Fruit fly (Drosophila melanogaster) whole organism, prepupa: Measurements from ENCODE around the gene Sqor.

ENCODE experiments used
- Blimp-1 ChIP-seq: fragments of 200-800 bp; sonication (Bioruptor generic); optimal IDR thresholded peaks from 3 replicates; lab custom pipeline; 2017; ENCODE audit warnings: missing biosample characterization, missing genetic modification characterization, mild to moderate bottlenecking, moderate library complexity, missing genetic modification reagents
- CG10631 ChIP-seq: fragments of 200-800 bp; sonication (Bioruptor generic); optimal IDR thresholded peaks from 2 replicates; lab custom pipeline; 2016; ENCODE audit warnings: missing biosample characterization, missing genetic modification characterization
- CG11294 ChIP-seq: fragments of 200-800 bp; sonication (Bioruptor generic); IDR thresholded peaks from 2 replicates; pipeline ENCODE4 v1.3.6; 2022; ENCODE audit warnings: missing biosample characterization, missing genetic modification characterization
- CG11902 ChIP-seq: fragments of 200-800 bp; sonication (Bioruptor generic); optimal IDR thresholded peaks from 3 replicates; lab custom pipeline; 2016; ENCODE audit warnings: missing biosample characterization, missing genetic modification characterization
- CG15336 ChIP-seq: fragments of 200-800 bp; sonication (Bioruptor generic); IDR thresholded peaks from 2 replicates; pipeline ENCODE4 v1.3.6; 2022; ENCODE audit warnings: missing biosample characterization, missing genetic modification characterization
- CG1621 ChIP-seq: fragments of 200-800 bp; sonication (Bioruptor generic); optimal IDR thresholded peaks from 3 replicates; lab custom pipeline; 2018; ENCODE audit warnings: missing biosample characterization, mild to moderate bottlenecking, missing genetic modification characterization
- CG16779 ChIP-seq: fragments of 200-800 bp; sonication (Bioruptor generic); optimal IDR thresholded peaks from 3 replicates; lab custom pipeline; 2017; ENCODE audit warnings: missing biosample characterization, mild to moderate bottlenecking, missing genetic modification characterization
- CG3032 ChIP-seq: fragments of 200-800 bp; optimal IDR thresholded peaks from 2 replicates; lab custom pipeline; 2019; ENCODE audit warnings: missing biosample characterization, mild to moderate bottlenecking, missing genetic modification characterization, moderate library complexity
- CG32006 ChIP-seq: fragments of 200-800 bp; sonication (Bioruptor generic); optimal IDR thresholded peaks from 3 replicates; lab custom pipeline; 2017; ENCODE audit warnings: missing biosample characterization, mild to moderate bottlenecking, missing genetic modification characterization
- CG34406 ChIP-seq: fragments of 200-800 bp; sonication (Bioruptor generic); optimal IDR thresholded peaks from 3 replicates; lab custom pipeline; 2016; ENCODE audit warnings: missing biosample characterization, missing genetic modification characterization
- CG3919 ChIP-seq: fragments of 200-800 bp; sonication (Bioruptor generic); optimal IDR thresholded peaks from 3 replicates; lab custom pipeline; 2016; ENCODE audit warnings: missing biosample characterization, missing genetic modification characterization
- CG4318 ChIP-seq: fragments of 200-800 bp; sonication (Bioruptor generic); optimal IDR thresholded peaks from 3 replicates; lab custom pipeline; 2017; ENCODE audit warnings: missing biosample characterization, mild to moderate bottlenecking, missing genetic modification characterization
- CG6163 ChIP-seq: fragments of 200-800 bp; sonication (Bioruptor generic); IDR thresholded peaks from 3 replicates; pipeline ENCODE4 v1.3.6; 2022; ENCODE audit warnings: missing biosample characterization, missing genetic modification characterization
- CG6276 ChIP-seq: fragments of 200-800 bp; sonication (Bioruptor generic); optimal IDR thresholded peaks from 2 replicates; lab custom pipeline; 2017; ENCODE audit warnings: missing biosample characterization, mild to moderate bottlenecking, missing genetic modification characterization
- CG6792 ChIP-seq: fragments of 200-800 bp; sonication (Bioruptor generic); optimal IDR thresholded peaks from 3 replicates; lab custom pipeline; 2016; ENCODE audit warnings: missing biosample characterization, missing genetic modification characterization
- CG6808 ChIP-seq: fragments of 200-800 bp; sonication (Bioruptor generic); optimal IDR thresholded peaks from 3 replicates; lab custom pipeline; 2017; ENCODE audit warnings: missing biosample characterization, missing genetic modification characterization, mild to moderate bottlenecking, moderate library complexity, missing genetic modification reagents
- CG6854 ChIP-seq: fragments of 200-800 bp; sonication (Bioruptor generic); optimal IDR thresholded peaks from 2 replicates; lab custom pipeline; 2017; ENCODE audit warnings: missing biosample characterization, mild to moderate bottlenecking, missing genetic modification characterization
- CG7368 ChIP-seq: fragments of 200-800 bp; sonication (Bioruptor generic); optimal IDR thresholded peaks from 3 replicates; lab custom pipeline; 2016; ENCODE audit warnings: missing biosample characterization, missing genetic modification characterization
- CG8119 ChIP-seq: fragments of 200-800 bp; sonication (Bioruptor generic); IDR thresholded peaks from 3 replicates; pipeline ENCODE4 v1.3.6; 2022; ENCODE audit warnings: missing biosample characterization, missing genetic modification characterization
- CG8319 ChIP-seq: fragments of 200-800 bp; sonication (Bioruptor generic); optimal IDR thresholded peaks from 3 replicates; lab custom pipeline; 2016; ENCODE audit warnings: missing biosample characterization, missing genetic modification characterization
- CG8632 ChIP-seq: fragments of 200-800 bp; sonication (Bioruptor generic); optimal IDR thresholded peaks from 3 replicates; lab custom pipeline; 2016; ENCODE audit warnings: missing biosample characterization, missing genetic modification characterization
- Eip75B ChIP-seq: fragments of 200-800 bp; sonication (Bioruptor generic); optimal IDR thresholded peaks from 3 replicates; lab custom pipeline; 2016; ENCODE audit warnings: missing biosample characterization, missing genetic modification characterization
- Eip78C ChIP-seq: fragments of 200-800 bp; sonication (Bioruptor generic); peaks from one replicate; lab custom pipeline; 2016; ENCODE audit warnings: missing biosample characterization, missing genetic modification characterization
- Eip93F ChIP-seq: fragments of 200-800 bp; sonication (Bioruptor generic); optimal IDR thresholded peaks from 2 replicates; lab custom pipeline; 2016; ENCODE audit warnings: missing biosample characterization, mild to moderate bottlenecking, missing genetic modification characterization
- Hr38 ChIP-seq: sonication (Bioruptor generic); optimal IDR thresholded peaks from 2 replicates; lab custom pipeline; 2016; ENCODE audit warnings: missing biosample characterization, missing genetic modification characterization
- Hr4 ChIP-seq: fragments of 200-800 bp; sonication (Bioruptor generic); optimal IDR thresholded peaks from 3 replicates; lab custom pipeline; 2016; ENCODE audit warnings: missing biosample characterization, missing genetic modification characterization
- Lpt ChIP-seq: fragments of 200-800 bp; sonication (Bioruptor generic); optimal IDR thresholded peaks from 3 replicates; lab custom pipeline; 2016; ENCODE audit warnings: missing biosample characterization, missing genetic modification characterization
- OdsH ChIP-seq: fragments of 200-800 bp; sonication (Bioruptor generic); optimal IDR thresholded peaks from 3 replicates; lab custom pipeline; 2016; ENCODE audit warnings: missing biosample characterization, missing genetic modification characterization
- Smox ChIP-seq: fragments of 200-800 bp; sonication (Bioruptor generic); optimal IDR thresholded peaks from 3 replicates; lab custom pipeline; 2016; ENCODE audit warnings: missing biosample characterization, missing genetic modification characterization
- Sox102F ChIP-seq: fragments of 200-800 bp; sonication (Bioruptor generic); optimal IDR thresholded peaks from 2 replicates; lab custom pipeline; 2016; ENCODE audit warnings: missing biosample characterization, mild to moderate bottlenecking, missing genetic modification characterization
- Sox14 ChIP-seq: fragments of 200-800 bp; sonication (Bioruptor generic); optimal IDR thresholded peaks from 3 replicates; lab custom pipeline; 2016; ENCODE audit warnings: missing biosample characterization, missing genetic modification characterization
- Sox15 ChIP-seq: fragments of 200-800 bp; sonication (Bioruptor generic); optimal IDR thresholded peaks from 3 replicates; lab custom pipeline; 2016; ENCODE audit warnings: missing biosample characterization, missing genetic modification characterization
- achi ChIP-seq: fragments of 200-800 bp; sonication (Bioruptor generic); optimal IDR thresholded peaks from 3 replicates; lab custom pipeline; 2016; ENCODE audit warnings: missing biosample characterization, missing genetic modification characterization
- dsx ChIP-seq: fragments of 200-800 bp; optimal IDR thresholded peaks from 3 replicates; lab custom pipeline; 2019; ENCODE audit warnings: missing biosample characterization, mild to moderate bottlenecking, missing genetic modification characterization, moderate library complexity; ENCODE audit not compliant: poor library complexity, severe bottlenecking
- eg ChIP-seq: fragments of 200-800 bp; sonication (Bioruptor generic); IDR thresholded peaks from 3 replicates; pipeline ENCODE4 v1.3.6; 2022; ENCODE audit warnings: missing biosample characterization, missing genetic modification characterization
- esn ChIP-seq: fragments of 200-800 bp; sonication (Bioruptor generic); optimal IDR thresholded peaks from 2 replicates; lab custom pipeline; 2016; ENCODE audit warnings: missing biosample characterization, mild to moderate bottlenecking, missing genetic modification characterization, moderate library complexity
- fd59A ChIP-seq: fragments of 200-800 bp; sonication (Bioruptor generic); optimal IDR thresholded peaks from 2 replicates; lab custom pipeline; 2017; ENCODE audit warnings: missing biosample characterization, mild to moderate bottlenecking, missing genetic modification characterization, missing genetic modification reagents
- fd85E ChIP-seq: fragments of 200-800 bp; sonication (Bioruptor generic); optimal IDR thresholded peaks from 3 replicates; lab custom pipeline; 2016; ENCODE audit warnings: missing biosample characterization, missing genetic modification characterization
- fkh ChIP-seq: fragments of 200-800 bp; sonication (Bioruptor generic); optimal IDR thresholded peaks from 3 replicates; lab custom pipeline; 2017; ENCODE audit warnings: missing biosample characterization, mild to moderate bottlenecking, missing genetic modification characterization, moderate library complexity
- lz ChIP-seq: fragments of 200-800 bp; sonication (Bioruptor generic); optimal IDR thresholded peaks from 3 replicates; lab custom pipeline; 2016; ENCODE audit warnings: missing biosample characterization, missing genetic modification characterization
- net ChIP-seq: fragments of 200-800 bp; sonication (Bioruptor generic); optimal IDR thresholded peaks from 3 replicates; lab custom pipeline; 2016; ENCODE audit warnings: missing biosample characterization, missing genetic modification characterization
- salr ChIP-seq, 2 experiments: fragments of 200-800 bp; sonication (Bioruptor generic); optimal IDR thresholded peaks; 3 replicates each; lab custom pipeline; 2016 to 2018; ENCODE audit warnings: missing biosample characterization in 2 of 2, missing genetic modification characterization in 2 of 2, mild to moderate bottlenecking in 1 of 2
- ss ChIP-seq, 2 experiments: fragments of 200-800 bp; sonication (Bioruptor generic); optimal IDR thresholded peaks; 2 replicates in 1 of 2; 3 replicates in 1 of 2; lab custom pipeline; 2017 to 2018; ENCODE audit warnings: mild to moderate bottlenecking in 2 of 2, missing biosample characterization in 2 of 2, missing genetic modification characterization in 2 of 2, moderate library complexity in 1 of 2
- svp ChIP-seq: fragments of 200-800 bp; sonication (Bioruptor generic); peaks from one replicate; lab custom pipeline; 2016; ENCODE audit warnings: missing biosample characterization, missing genetic modification characterization
- vri ChIP-seq: fragments of 200-800 bp; sonication (Bioruptor generic); optimal IDR thresholded peaks from 3 replicates; lab custom pipeline; 2016; ENCODE audit warnings: missing biosample characterization, mild to moderate bottlenecking, missing genetic modification characterization

Sqor gene

dm6 chr3L:4283428-4284089, 43.6 kb downstream of the Sqor start, which contains the start of the genes srw and CG1316:
srw (minus strand) TSS chr3L:4283478.
CG1316 (plus strand) TSS chr3L:4283851.
- TF ChIP-seq CG1621 (tag; lab: Kevin White, UChicago) (peak; percentile 53), Sox14 (GFP tag; lab: Kevin White, UChicago) (peak; percentile 6), esn (GFP tag; lab: Kevin White, UChicago) (peak; percentile 12), Sox102F (no peak)

DNA sequence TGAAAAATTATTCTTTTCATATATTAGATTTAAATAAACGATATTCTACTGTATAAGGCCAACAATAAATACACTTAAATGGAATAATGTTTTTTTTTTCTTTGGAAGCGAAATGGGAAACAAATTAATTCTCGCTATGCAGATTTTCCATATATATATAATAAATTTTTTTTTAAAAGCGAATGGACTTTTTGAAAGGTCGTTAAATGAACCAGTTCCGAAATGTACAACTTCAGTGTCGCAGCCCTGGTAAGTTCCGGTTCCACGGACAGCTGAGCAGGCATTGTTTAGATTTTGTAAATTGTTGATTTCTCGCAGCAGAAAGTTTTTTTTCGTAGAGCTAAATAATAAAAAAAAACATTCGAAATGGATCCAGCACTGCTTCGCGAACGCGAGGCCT, 46.8 kb downstream of the Sqor start, which contains the start of gene TfIIEbeta:
TfIIEbeta (plus strand) TSS at position 255 of the 400 bp plus-strand sequence.
- TF ChIP-seq CG8632 (GFP tag; lab: Kevin White, UChicago) (no peak), Hr38 (GFP tag; lab: Kevin White, UChicago) (no peak), CG6163 (GFP tag; lab: Robert Waterston, UW) (0 out of 3 replicates have a peak, but pooled peaks have one; percentile 33), CG3032 (tag; lab: Kevin White, UChicago) (peak; percentile 10), Eip78C (GFP tag; lab: Kevin White, UChicago) (peak; percentile 80), CG6854 (peak; percentile 17), net (GFP tag; lab: Kevin White, UChicago) (no peak), CG8119 (GFP tag; lab: Robert Waterston, UW) (peak; percentile 46; the same call in 1 of the 3 replicates), svp (GFP tag; lab: Kevin White, UChicago) (peak; percentile 72), eg (GFP tag; lab: Robert Waterston, UW) (peak; percentile 64; the same call in 2 of the 3 replicates), esn (GFP tag; lab: Kevin White, UChicago) (peak; percentile 18), Sox14 (GFP tag; lab: Kevin White, UChicago) (peak; percentile 37), CG3919 (GFP tag; lab: Kevin White, UChicago) (peak; percentile 9), CG15336 (GFP tag; lab: Robert Waterston, UW) (peak; percentile 53; the same call in 1 of the 2 replicates), fkh (peak; percentile 38), dsx (GFP tag; lab: Kevin White, UChicago) (peak; percentile 45), Lpt (GFP tag; lab: Kevin White, UChicago) (no peak)

DNA sequence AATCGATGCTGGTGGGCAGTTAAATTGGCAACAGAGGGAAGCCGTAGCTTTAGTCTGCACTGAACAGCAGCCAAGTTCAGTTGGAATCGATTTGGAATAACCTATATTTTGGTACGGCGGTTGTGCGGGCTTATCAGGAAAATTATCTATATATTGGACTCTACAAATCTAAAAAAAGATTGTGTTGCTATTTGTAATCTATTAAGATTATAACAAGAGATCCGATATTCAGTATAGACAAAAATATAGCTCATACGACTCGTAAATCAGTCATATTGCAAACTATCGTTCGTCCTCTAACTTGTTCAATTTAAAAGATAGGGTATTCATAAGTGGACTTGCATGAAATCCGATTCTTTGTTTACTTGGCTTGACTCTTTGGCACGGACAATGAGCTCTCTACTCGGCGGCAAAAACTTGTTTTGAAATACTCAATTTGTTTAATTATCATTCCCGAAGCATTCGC, 48.7 kb downstream of the Sqor start, which contains the start of gene Hexo1:
Hexo1 (plus strand) TSS at position 51 of the 466 bp plus-strand sequence.
- TF ChIP-seq fd85E (GFP tag; lab: Kevin White, UChicago) = no peak
- TF ChIP-seq CG34406 (GFP tag; lab: Kevin White, UChicago) = peak; percentile 63
- TF ChIP-seq CG3919 (GFP tag; lab: Kevin White, UChicago) = peak; percentile 70
- TF ChIP-seq Hr4 (GFP tag; lab: Kevin White, UChicago) = no peak
- peak; percentile 62 for TF ChIP-seq CG8632 (GFP tag; lab: Kevin White, UChicago)
- no peak for TF ChIP-seq CG7368
- no peak for TF ChIP-seq Smox (GFP tag; lab: Kevin White, UChicago)
- no peak for TF ChIP-seq Eip93F (GFP tag; lab: Kevin White, UChicago)
- TF ChIP-seq vri (GFP tag; lab: Kevin White, UChicago) = no peak
- TF ChIP-seq CG6276 = no peak
- no peak for TF ChIP-seq Eip75B (GFP tag; lab: Kevin White, UChicago)
- no peak for TF ChIP-seq CG10631
- peak; percentile 51 for TF ChIP-seq fd59A (GFP tag; lab: Kevin White, UChicago)
- TF ChIP-seq CG11902 (GFP tag; lab: Kevin White, UChicago) = no peak
- TF ChIP-seq fkh = peak; percentile 84
- peak; percentile 96 for TF ChIP-seq svp (GFP tag; lab: Kevin White, UChicago)
- peak; percentile 72 for TF ChIP-seq CG6808
- peak; percentile 18 for TF ChIP-seq Sox15 (GFP tag; lab: Kevin White, UChicago)
- TF ChIP-seq net (GFP tag; lab: Kevin White, UChicago) = peak; percentile 73
- TF ChIP-seq CG32006 (GFP tag; lab: Kevin White, UChicago) = peak; percentile 71
- TF ChIP-seq Blimp-1 = no peak
- TF ChIP-seq CG3032 (tag; lab: Kevin White, UChicago) = peak; percentile 60
- TF ChIP-seq CG16779 (tag; lab: Kevin White, UChicago) = no peak
- TF ChIP-seq CG15336 (GFP tag; lab: Robert Waterston, UW) = peak; percentile 54
- peak; percentile 71 for TF ChIP-seq CG6792
- no peak for TF ChIP-seq OdsH (GFP tag; lab: Kevin White, UChicago)
- TF ChIP-seq CG8319 (GFP tag; lab: Kevin White, UChicago) = no peak
- TF ChIP-seq CG4318 (GFP tag; lab: Kevin White, UChicago) = no peak
- no peak for TF ChIP-seq salr (GFP tag; optimal IDR thresholded peaks at IDR 0.05; lab: Kevin White, UChicago)
- TF ChIP-seq lz (GFP tag; lab: Kevin White, UChicago) = peak; percentile 59
- TF ChIP-seq ss (GFP tag; optimal IDR thresholded peaks at IDR 0.05; lab: Kevin White, UChicago) = peak; percentile 73 to 75
- peak; percentile 65 for TF ChIP-seq achi (GFP tag; lab: Kevin White, UChicago)
- peak; percentile 22; the same call in 1 of the 3 replicates for TF ChIP-seq CG6163 (GFP tag; lab: Robert Waterston, UW)
- TF ChIP-seq CG11294 = no peak
